Worm (Caenorhabditis elegans): ENCODE results near the gene srbc-6.

srbc-6 gene

ce11 chrV:3169838-3170237, at the start of gene srbc-6:
Gene srbc-6 (plus strand): TSS chrV:3170138.
- TF ChIP-seq nhr-28 (tag; optimal IDR thresholded peaks at IDR 0.05) (no peak), lin-13 (tag; optimal IDR thresholded peaks at IDR 0.05) (no peak), ceh-83 (GFP tag; optimal IDR thresholded peaks at IDR 0.05) (no peak), bed-3 (GFP tag; optimal IDR thresholded peaks at IDR 0.05) (no peak), ceh-39 (tag; optimal IDR thresholded peaks at IDR 0.05) (no peak), zip-8 (tag; optimal IDR thresholded peaks at IDR 0.05) (no peak), blmp-1 (tag; optimal IDR thresholded peaks at IDR 0.05) (no peak), snpc-4 (tag; optimal IDR thresholded peaks at IDR 0.05) (no peak), pha-4 (tag; optimal IDR thresholded peaks at IDR 0.05) (no peak)

- TF ChIP-seq sem-2 (GFP tag; optimal IDR thresholded peaks at IDR 0.05) (no peak), lin-32 (GFP tag; optimal IDR thresholded peaks at IDR 0.05) (no peak), lsy-2 (tag; optimal IDR thresholded peaks at IDR 0.05) (no peak), sptf-1 (tag; optimal IDR thresholded peaks at IDR 0.05) (no peak), bed-3 (GFP tag; optimal IDR thresholded peaks at IDR 0.05) (no peak), ceh-43 (GFP tag; optimal IDR thresholded peaks at IDR 0.05) (no peak), ces-1 (GFP tag; optimal IDR thresholded peaks at IDR 0.05) (no peak), nhr-12 (tag; optimal IDR thresholded peaks at IDR 0.05) (no peak), ceh-39 (tag; optimal IDR thresholded peaks at IDR 0.05) (no peak), nhr-237 (tag; optimal IDR thresholded peaks at IDR 0.05) (no peak), blmp-1 (tag; optimal IDR thresholded peaks at IDR 0.05) (no peak), nhr-2 (tag; optimal IDR thresholded peaks at IDR 0.05) (no peak), pha-4 (tag; optimal IDR thresholded peaks at IDR 0.05) (no peak), elt-3 (tag; optimal IDR thresholded peaks at IDR 0.05) (no peak), zip-8 (tag; optimal IDR thresholded peaks at IDR 0.05) (no peak)
These were observed 48.2 kb upstream of the srbc-6 start, which contains the start of gene srt-56 for ce11 chrV:3121743-3122142. Gene srt-56 (minus strand): TSS chrV:3121843.

ce11 chrV:3122403-3122802, 47.5 kb upstream of the srbc-6 start:
- TF ChIP-seq bed-3 (GFP tag; optimal IDR thresholded peaks at IDR 0.05): no peak
- TF ChIP-seq ztf-11 (tag; optimal IDR thresholded peaks at IDR 0.05): no peak
- TF ChIP-seq flh-1 (GFP tag; optimal IDR thresholded peaks at IDR 0.05): no peak
- no peak for TF ChIP-seq tbx-8 (GFP tag; optimal IDR thresholded peaks at IDR 0.05)
- TF ChIP-seq ceh-39 (tag; optimal IDR thresholded peaks at IDR 0.05): no peak
- no peak for TF ChIP-seq drap-1 (GFP tag; optimal IDR thresholded peaks at IDR 0.05)
- TF ChIP-seq nhr-12 (tag; optimal IDR thresholded peaks at IDR 0.05): no peak
- no peak for TF ChIP-seq elt-3 (tag; optimal IDR thresholded peaks at IDR 0.05)
- no peak for TF ChIP-seq unc-120 (tag; optimal IDR thresholded peaks at IDR 0.05; ENCODE audit: poor library complexity, severe bottlenecking)
- no peak for TF ChIP-seq ham-2 (GFP tag; optimal IDR thresholded peaks at IDR 0.05)
- no peak for TF ChIP-seq mab-5 (tag; optimal IDR thresholded peaks at IDR 0.05)
- TF ChIP-seq unc-62 (GFP tag; optimal IDR thresholded peaks at IDR 0.05): no peak
- no peak for TF ChIP-seq sptf-1 (tag; optimal IDR thresholded peaks at IDR 0.05)
- no peak for TF ChIP-seq pha-4 (tag; optimal IDR thresholded peaks at IDR 0.05)
- no peak for TF ChIP-seq ceh-83 (GFP tag; optimal IDR thresholded peaks at IDR 0.05)
- no peak for TF ChIP-seq mls-2 (tag; optimal IDR thresholded peaks at IDR 0.05)
- no peak for TF ChIP-seq elt-1 (tag; optimal IDR thresholded peaks at IDR 0.05; ENCODE audit: borderline replicate concordance, insufficient read depth)
- no peak for TF ChIP-seq lin-32 (GFP tag; optimal IDR thresholded peaks at IDR 0.05)

ce11 chrV:3124912-3125311, 45.0 kb upstream of the srbc-6 start, which contains the start of gene Y73C8C.12:
Gene Y73C8C.12 (plus strand): TSS chrV:3125212.
- no peak for TF ChIP-seq nhr-12 (tag; optimal IDR thresholded peaks at IDR 0.05)
- TF ChIP-seq snpc-4 (tag; optimal IDR thresholded peaks at IDR 0.05): no peak
- TF ChIP-seq unc-39 (tag; optimal IDR thresholded peaks at IDR 0.05): no peak
- TF ChIP-seq nhr-2 (tag; optimal IDR thresholded peaks at IDR 0.05): no peak
- no peak for TF ChIP-seq ceh-43 (GFP tag; optimal IDR thresholded peaks at IDR 0.05)
- no peak for TF ChIP-seq lsy-2 (tag; optimal IDR thresholded peaks at IDR 0.05)
- no peak for TF ChIP-seq ceh-39 (tag; optimal IDR thresholded peaks at IDR 0.05)
- TF ChIP-seq ham-2 (GFP tag; optimal IDR thresholded peaks at IDR 0.05): no peak

ce11 chrV:3127670-3128069, 42.3 kb upstream of the srbc-6 start, which contains the start of gene Y73C8C.10:
Gene Y73C8C.10 (minus strand): TSS chrV:3127770.
- TF ChIP-seq snpc-4 (tag; optimal IDR thresholded peaks at IDR 0.05): no peak
- TF ChIP-seq mab-5 (tag; optimal IDR thresholded peaks at IDR 0.05): no peak
- no peak for TF ChIP-seq nhr-28 (tag; optimal IDR thresholded peaks at IDR 0.05)
- TF ChIP-seq M03D4.4 (tag; optimal IDR thresholded peaks at IDR 0.05): no peak
